Fruit fly (Drosophila melanogaster) whole organism, embryonic: ENCODE results near the gene cni.

ENCODE experiments used
- Asciz ChIP-seq: fragments of 200-800 bp; sonication (Bioruptor generic); optimal IDR thresholded peaks from 2 replicates; lab custom pipeline; 2017; ENCODE audit warnings: missing biosample characterization, mild to moderate bottlenecking, missing genetic modification characterization, missing genetic modification reagents
- Atf-2 ChIP-seq: fragments of 200-800 bp; sonication (Bioruptor generic); optimal IDR thresholded peaks from 2 replicates; lab custom pipeline; 2016; ENCODE audit warnings: missing biosample characterization, missing genetic modification characterization
- Bgb ChIP-seq: fragments of 200-800 bp; sonication (Bioruptor generic); IDR thresholded peaks from 2 replicates; pipeline ENCODE4 v1.3.6; 2022; ENCODE audit warnings: missing biosample characterization, missing genetic modification characterization; ENCODE audit not compliant: partially characterized antibody
- CG11695 ChIP-seq: fragments of 200-800 bp; sonication (Bioruptor generic); IDR thresholded peaks from 3 replicates; pipeline ENCODE4 v1.3.6; 2022; ENCODE audit warnings: missing biosample characterization, missing genetic modification characterization
- CG13287 ChIP-seq: fragments of 200-800 bp; sonication (Bioruptor generic); IDR thresholded peaks from 2 replicates; pipeline ENCODE4 v1.3.6; 2022; ENCODE audit warnings: missing biosample characterization, missing genetic modification characterization; ENCODE audit not compliant: partially characterized antibody
- CG17912 ChIP-seq: fragments of 200-800 bp; sonication (Bioruptor generic); optimal IDR thresholded peaks from 2 replicates; lab custom pipeline; 2018; ENCODE audit warnings: missing biosample characterization, mild to moderate bottlenecking, missing genetic modification characterization
- CG18764 ChIP-seq: fragments of 200-800 bp; sonication (Bioruptor generic); optimal IDR thresholded peaks from 3 replicates; lab custom pipeline; 2016; ENCODE audit warnings: missing biosample characterization, missing genetic modification characterization
- CG30020 ChIP-seq: fragments of 200-800 bp; optimal IDR thresholded peaks from 2 replicates; lab custom pipeline; 2019; ENCODE audit warnings: missing biosample characterization, mild to moderate bottlenecking, missing genetic modification characterization, moderate library complexity
- CG31441 ChIP-seq: fragments of 200-800 bp; sonication (Bioruptor generic); IDR thresholded peaks from 2 replicates; pipeline ENCODE4 v1.3.6; 2022; ENCODE audit warnings: missing biosample characterization, missing genetic modification characterization
- CG32532 ChIP-seq: fragments of 200-800 bp; sonication (Bioruptor generic); IDR thresholded peaks from 2 replicates; pipeline ENCODE4 v1.3.6; 2022; ENCODE audit warnings: missing biosample characterization, missing genetic modification characterization
- CG4820 ChIP-seq: fragments of 200-800 bp; sonication (Bioruptor generic); optimal IDR thresholded peaks from 3 replicates; lab custom pipeline; 2016; ENCODE audit warnings: missing biosample characterization, missing genetic modification characterization
- CG5180 ChIP-seq: fragments of 200-800 bp; sonication (Bioruptor generic); optimal IDR thresholded peaks from 3 replicates; lab custom pipeline; 2017; ENCODE audit warnings: missing biosample characterization, missing genetic modification characterization, mild to moderate bottlenecking, moderate library complexity, missing genetic modification reagents
- CG5245 ChIP-seq: fragments of 200-800 bp; sonication (Bioruptor generic); optimal IDR thresholded peaks from 3 replicates; lab custom pipeline; 2016; ENCODE audit warnings: missing biosample characterization, missing genetic modification characterization
- CG6254 ChIP-seq: fragments of 200-800 bp; sonication (Bioruptor generic); optimal IDR thresholded peaks from 3 replicates; lab custom pipeline; 2017; ENCODE audit warnings: mild to moderate bottlenecking, missing biosample characterization, missing genetic modification reagents, missing genetic modification characterization
- CG8281 ChIP-seq: fragments of 200-800 bp; sonication (Bioruptor generic); optimal IDR thresholded peaks from 2 replicates; lab custom pipeline; 2018; ENCODE audit warnings: missing biosample characterization, mild to moderate bottlenecking, missing genetic modification characterization, moderate library complexity
- CG9215 ChIP-seq: fragments of 200-800 bp; sonication (Bioruptor generic); IDR thresholded peaks from 2 replicates; pipeline ENCODE4 v1.3.6; 2022; ENCODE audit warnings: missing biosample characterization, missing genetic modification characterization
- Drgx ChIP-seq: fragments of 200-800 bp; sonication (Bioruptor generic); IDR thresholded peaks from 2 replicates; pipeline ENCODE4 v1.3.6; 2022; ENCODE audit warnings: missing biosample characterization, missing genetic modification characterization
- Eip74EF ChIP-seq, 2 experiments: fragments of 200-800 bp in 1 of 2; fragments of >200 bp in 1 of 2; sonication (Bioruptor generic) in 1 of 2; optimal IDR thresholded peaks; 2 replicates each; lab custom pipeline; 2017 to 2019; ENCODE audit warnings: missing biosample characterization in 2 of 2, missing genetic modification characterization in 2 of 2, mild to moderate bottlenecking in 1 of 2, moderate library complexity in 1 of 2
- Ets65A ChIP-seq: fragments of 200-800 bp; sonication (Bioruptor generic); peaks from one replicate; lab custom pipeline; 2016; ENCODE audit warnings: missing biosample characterization, missing genetic modification characterization
- H15 ChIP-seq: fragments of 200-800 bp; sonication (Bioruptor generic); IDR thresholded peaks from 3 replicates; pipeline ENCODE4 v1.3.6; 2022; ENCODE audit warnings: missing biosample characterization, missing genetic modification characterization
- Hr3 ChIP-seq: fragments of 200-800 bp; sonication (Bioruptor generic); optimal IDR thresholded peaks from 3 replicates; lab custom pipeline; 2016; ENCODE audit warnings: missing biosample characterization, missing genetic modification characterization
- Lhr ChIP-seq: fragments of 200-800 bp; sonication (Bioruptor generic); optimal IDR thresholded peaks from 3 replicates; lab custom pipeline; 2017; ENCODE audit warnings: mild to moderate bottlenecking, missing biosample characterization, missing genetic modification reagents, missing genetic modification characterization
- NfI ChIP-seq: fragments of 200-800 bp; sonication (Bioruptor generic); optimal IDR thresholded peaks from 3 replicates; lab custom pipeline; 2018; ENCODE audit warnings: missing biosample characterization, mild to moderate bottlenecking, missing genetic modification characterization, moderate library complexity
- Oli ChIP-seq: fragments of 200-800 bp; sonication (Bioruptor generic); optimal IDR thresholded peaks from 2 replicates; lab custom pipeline; 2018; ENCODE audit warnings: missing biosample characterization, mild to moderate bottlenecking, missing genetic modification characterization, moderate library complexity
- Vsx1 ChIP-seq: fragments of 200-800 bp; sonication (Bioruptor generic); optimal IDR thresholded peaks from 2 replicates; lab custom pipeline; 2017; ENCODE audit warnings: missing biosample characterization, mild to moderate bottlenecking, missing genetic modification characterization, missing genetic modification reagents
- Xbp1 ChIP-seq: fragments of 200-800 bp; sonication (Bioruptor generic); optimal IDR thresholded peaks from 3 replicates; lab custom pipeline; 2016; ENCODE audit warnings: missing biosample characterization, mild to moderate bottlenecking, missing genetic modification characterization
- btn ChIP-seq: fragments of 200-800 bp; sonication (Bioruptor generic); optimal IDR thresholded peaks from 2 replicates; lab custom pipeline; 2016; ENCODE audit warnings: missing biosample characterization, missing genetic modification characterization
- ci ChIP-seq: fragments of 200-800 bp; sonication (Bioruptor generic); IDR thresholded peaks from 3 replicates; pipeline ENCODE4 v1.3.6; 2022; ENCODE audit warnings: missing biosample characterization, missing genetic modification characterization
- dan ChIP-seq: fragments of 200-800 bp; sonication (Bioruptor generic); IDR thresholded peaks from 2 replicates; pipeline ENCODE4 v1.3.6; 2022; ENCODE audit warnings: missing biosample characterization, missing genetic modification characterization
- disco-r ChIP-seq: fragments of 200-800 bp; sonication (Bioruptor generic); optimal IDR thresholded peaks from 2 replicates; lab custom pipeline; 2016; ENCODE audit warnings: missing biosample characterization, missing genetic modification characterization
- dmrt11E ChIP-seq: fragments of 200-800 bp; sonication (Bioruptor generic); optimal IDR thresholded peaks from 3 replicates; lab custom pipeline; 2018; ENCODE audit warnings: missing biosample characterization, mild to moderate bottlenecking, missing genetic modification characterization, moderate library complexity
- esg ChIP-seq: fragments of 200-800 bp; sonication (Bioruptor generic); conservative IDR thresholded peaks from 2 replicates; pipeline ENCODE4 v1.3.6; 2022; ENCODE audit warnings: missing biosample characterization, missing genetic modification characterization
- eve ChIP-seq, 2 experiments: fragments of >200 bp; optimal IDR thresholded peaks; 2 replicates each; lab custom pipeline; 2017; ENCODE audit warnings: missing biosample characterization in 2 of 2, missing genetic modification characterization in 2 of 2
- fd96Cb ChIP-seq: fragments of 200-800 bp; sonication (Bioruptor generic); optimal IDR thresholded peaks from 2 replicates; lab custom pipeline; 2018; ENCODE audit warnings: missing biosample characterization, mild to moderate bottlenecking, missing genetic modification characterization, moderate library complexity
- gcm ChIP-seq: fragments of 200-800 bp; sonication (Bioruptor generic); optimal IDR thresholded peaks from 2 replicates; lab custom pipeline; 2019; ENCODE audit warnings: missing biosample characterization, mild to moderate bottlenecking, missing genetic modification characterization, moderate library complexity
- kni ChIP-seq: fragments of 200-800 bp; sonication (Bioruptor generic); optimal IDR thresholded peaks from 3 replicates; lab custom pipeline; 2017; ENCODE audit warnings: mild to moderate bottlenecking, missing biosample characterization, missing genetic modification reagents, missing genetic modification characterization
- nom ChIP-seq: fragments of 200-800 bp; sonication (Bioruptor generic); optimal IDR thresholded peaks from 2 replicates; lab custom pipeline; 2017; ENCODE audit warnings: missing biosample characterization, missing genetic modification characterization, mild to moderate bottlenecking, moderate library complexity, missing genetic modification reagents
- onecut ChIP-seq: fragments of 200-800 bp; sonication (Bioruptor generic); IDR thresholded peaks from 2 replicates; pipeline ENCODE4 v1.3.6; 2022; ENCODE audit warnings: missing biosample characterization, missing genetic modification characterization
- rib ChIP-seq: fragments of 200-800 bp; sonication (Bioruptor generic); IDR thresholded peaks from 2 replicates; pipeline ENCODE4 v1.3.6; 2022; ENCODE audit warnings: missing biosample characterization, missing genetic modification characterization
- scrt ChIP-seq: fragments of 200-800 bp; sonication (Bioruptor generic); optimal IDR thresholded peaks from 2 replicates; lab custom pipeline; 2018; ENCODE audit warnings: missing biosample characterization, mild to moderate bottlenecking, missing genetic modification characterization, moderate library complexity
- sim ChIP-seq: fragments of 200-800 bp; sonication (Bioruptor generic); IDR thresholded peaks from 2 replicates; pipeline ENCODE4 v1.3.6; 2022; ENCODE audit warnings: missing biosample characterization, missing genetic modification characterization
- sima ChIP-seq: fragments of 200-800 bp; sonication (Bioruptor generic); optimal IDR thresholded peaks from 2 replicates; lab custom pipeline; 2016; ENCODE audit warnings: missing biosample characterization, missing genetic modification characterization
- sr ChIP-seq: fragments of 200-800 bp; sonication (Bioruptor generic); IDR thresholded peaks from 3 replicates; pipeline ENCODE4 v1.3.6; 2022; ENCODE audit warnings: missing biosample characterization, missing genetic modification characterization
- tin ChIP-seq: fragments of 200-800 bp; sonication (Bioruptor generic); optimal IDR thresholded peaks from 3 replicates; lab custom pipeline; 2016; ENCODE audit warnings: missing biosample characterization, missing genetic modification characterization
- tna ChIP-seq: fragments of 200-800 bp; sonication (Bioruptor generic); IDR thresholded peaks from 2 replicates; pipeline ENCODE4 v1.3.6; 2022; ENCODE audit warnings: missing biosample characterization, missing genetic modification characterization; ENCODE audit not compliant: partially characterized antibody
- unc-4 ChIP-seq: fragments of 200-800 bp; sonication (Bioruptor generic); IDR thresholded peaks from 2 replicates; pipeline ENCODE4 v1.3.6; 2022; ENCODE audit warnings: missing biosample characterization, missing genetic modification characterization; ENCODE audit not compliant: partially characterized antibody
- wor ChIP-seq: fragments of 200-800 bp; sonication (Bioruptor generic); IDR thresholded peaks from 2 replicates; pipeline ENCODE4 v1.3.6; 2022; ENCODE audit warnings: missing biosample characterization, missing genetic modification characterization
- zen2 ChIP-seq: fragments of 200-800 bp; sonication (Bioruptor generic); IDR thresholded peaks from 3 replicates; pipeline ENCODE4 v1.3.6; 2022; ENCODE audit warnings: missing biosample characterization, missing genetic modification characterization; ENCODE audit not compliant: partially characterized antibody

The cni gene

dm6 chr2L:16352585-16353580 lies 42.4 kb upstream of the cni start, which contains the start of the genes Hyls1, chif and CG4455 (continued):
- TF ChIP-seq CG6254 (GFP tag; lab: Kevin White, UChicago): peak; percentile 53
- no peak for TF ChIP-seq kni (GFP tag; lab: Kevin White, UChicago)
- TF ChIP-seq dan (GFP tag; lab: Robert Waterston, UW): no peak
- TF ChIP-seq scrt (GFP tag; lab: Kevin White, UChicago): peak; percentile 23
- no peak for TF ChIP-seq gcm (GFP tag; lab: Kevin White, UChicago)
- no peak for TF ChIP-seq esg (GFP tag; lab: Robert Waterston, UW)
- peak; percentile 88 for TF ChIP-seq CG13287 (GFP tag; lab: Robert Waterston, UW)
- TF ChIP-seq Oli (tag; lab: Kevin White, UChicago): no peak
- no peak for TF ChIP-seq onecut (GFP tag; lab: Robert Waterston, UW)
- TF ChIP-seq sr (GFP tag; lab: Robert Waterston, UW): no peak
- TF ChIP-seq CG17912 (GFP tag; lab: Kevin White, UChicago): no peak
- no peak for TF ChIP-seq Drgx (GFP tag; lab: Robert Waterston, UW)
- TF ChIP-seq NfI: peak; percentile 3
- peak; percentile 89 for TF ChIP-seq unc-4
- TF ChIP-seq CG30020: peak; percentile 79
- no peak for TF ChIP-seq H15
- no peak for TF ChIP-seq Vsx1 (GFP tag; lab: Kevin White, UChicago)
- TF ChIP-seq wor (GFP tag; lab: Robert Waterston, UW): no peak
- TF ChIP-seq Ets65A (GFP tag; lab: Kevin White, UChicago): peak; percentile 68
- no peak for TF ChIP-seq sim (GFP tag; lab: Robert Waterston, UW)
- TF ChIP-seq CG9215 (GFP tag; lab: Robert Waterston, UW): peak; percentile 57
- no peak for TF ChIP-seq CG4820 (GFP tag; lab: Kevin White, UChicago)
- no peak for TF ChIP-seq Atf-2
- peak; percentile 43 for TF ChIP-seq dmrt11E
- peak; percentile 42; the same call in 1 of the 3 replicates for TF ChIP-seq ci (GFP tag; lab: Robert Waterston, UW)
- peak; percentile 7 for TF ChIP-seq tin
- TF ChIP-seq Xbp1 (GFP tag; lab: Kevin White, UChicago): peak; percentile 46
- no peak for TF ChIP-seq sima (GFP tag; lab: Kevin White, UChicago)
- TF ChIP-seq CG11695 (GFP tag; lab: Robert Waterston, UW): no peak
- no peak for TF ChIP-seq CG8281 (tag; lab: Kevin White, UChicago)
- peak; percentile 32 for TF ChIP-seq Asciz (GFP tag; lab: Kevin White, UChicago)
- peak; percentile 61; the same call in 1 of the 2 replicates for TF ChIP-seq tna (GFP tag; lab: Robert Waterston, UW)
- TF ChIP-seq Eip74EF (GFP tag; optimal IDR thresholded peaks at IDR 0.05; lab: Kevin White, UChicago): no peak
- TF ChIP-seq eve (GFP tag; optimal IDR thresholded peaks at IDR 0.05; lab: Kevin White, UChicago): peak in 1 of 2 experiments; percentile 66
- peak; percentile 29 for TF ChIP-seq CG5245 (GFP tag; lab: Kevin White, UChicago)
- no peak for TF ChIP-seq fd96Cb (tag; lab: Kevin White, UChicago)
- peak; percentile 54; the same call in 1 of the 3 replicates for TF ChIP-seq zen2 (GFP tag; lab: Robert Waterston, UW)
- TF ChIP-seq nom (GFP tag; lab: Kevin White, UChicago): no peak
- peak; percentile 46 for TF ChIP-seq Hr3 (GFP tag; lab: Kevin White, UChicago)
- peak; percentile 47 for TF ChIP-seq Lhr (GFP tag; lab: Kevin White, UChicago)
- peak; percentile 85 for TF ChIP-seq Bgb (GFP tag; lab: Robert Waterston, UW)
- no peak for TF ChIP-seq disco-r (GFP tag; lab: Kevin White, UChicago)
- TF ChIP-seq btn (GFP tag; lab: Kevin White, UChicago): no peak
- peak; percentile 93 for TF ChIP-seq CG31441 (GFP tag; lab: Robert Waterston, UW)
- peak; percentile 25 for TF ChIP-seq CG5180 (GFP tag; lab: Kevin White, UChicago)
- TF ChIP-seq CG32532 (GFP tag; lab: Robert Waterston, UW): peak; percentile 26; the same call in 1 of the 2 replicates
- TF ChIP-seq rib (GFP tag; lab: Robert Waterston, UW): no peak
- peak; percentile 39 for TF ChIP-seq CG18764 (GFP tag; lab: Kevin White, UChicago)
